Worm (Caenorhabditis elegans) whole organism, L1 larva: Measurements from ENCODE around the gene Y32B12C.1.

Experiments
- C34B4.2 ChIP-seq: sonication (generic microtip); optimal IDR thresholded peaks from 2 replicates; lab custom pipeline; 2017; ENCODE audit warnings: mild to moderate bottlenecking, missing genetic modification characterization, missing compliant biosample characterization
- F16B12.6 ChIP-seq: fragments of 150-350 bp; optimal IDR thresholded peaks from 2 replicates; lab custom pipeline; 2014; ENCODE audit warnings: missing biosample characterization, missing genetic modification characterization
- aha-1 ChIP-seq: fragments of 150-350 bp; optimal IDR thresholded peaks from 2 replicates; lab custom pipeline; 2014; ENCODE audit warnings: missing biosample characterization, missing genetic modification characterization
- ama-1 ChIP-seq: fragments of 150-350 bp; optimal IDR thresholded peaks from 2 replicates; lab custom pipeline; 2014
- blmp-1 ChIP-seq: fragments of 150-350 bp; optimal IDR thresholded peaks from 2 replicates; lab custom pipeline; 2014; ENCODE audit warnings: missing biosample characterization, missing genetic modification characterization
- ceh-63 ChIP-seq: fragments of 200-800 bp; sonication (Bioruptor generic); optimal IDR thresholded peaks from 2 replicates; lab custom pipeline; 2018; ENCODE audit warnings: mild to moderate bottlenecking, missing genetic modification characterization, missing compliant biosample characterization
- ceh-88 ChIP-seq: fragments of 200-800 bp; sonication (Bioruptor generic); IDR thresholded peaks from 2 replicates; pipeline ENCODE4 v1.3.6; 2022; ENCODE audit warnings: missing genetic modification characterization, missing compliant biosample characterization
- dpl-1 ChIP-seq, 3 experiments: fragments of 150-350 bp in 2 of 3; sonication (generic microtip) in 1 of 3; optimal IDR thresholded peaks; 2 replicates each; lab custom pipeline; 2014 to 2017; ENCODE audit warnings: missing biosample characterization in 3 of 3, missing genetic modification characterization in 3 of 3, missing genetic modification reagents in 3 of 3
- dsc-1 ChIP-seq: sonication (generic microtip); optimal IDR thresholded peaks from 2 replicates; lab custom pipeline; 2016; ENCODE audit warnings: mild to moderate bottlenecking, missing genetic modification characterization, missing compliant biosample characterization
- efl-1 ChIP-seq, 4 experiments: fragments of 150-350 bp; optimal IDR thresholded peaks in 3 of 4; peaks in 1 of 4; 1 replicate in 1 of 4; 2 replicates in 3 of 4; lab custom pipeline; 2014; ENCODE audit warnings: missing biosample characterization in 2 of 4, missing genetic modification characterization in 2 of 4, missing genetic modification reagents in 2 of 4
- efl-3 ChIP-seq: fragments of 200-800 bp; sonication (Bioruptor generic); optimal IDR thresholded peaks from 2 replicates; lab custom pipeline; 2018; ENCODE audit warnings: mild to moderate bottlenecking, missing genetic modification characterization, missing compliant biosample characterization
- elt-2 ChIP-seq: sonication (generic microtip); optimal IDR thresholded peaks from 2 replicates; lab custom pipeline; 2016; ENCODE audit warnings: missing genetic modification characterization, mild to moderate bottlenecking, inconsistent platforms, missing compliant biosample characterization, missing genetic modification reagents
- hlh-4 ChIP-seq: sonication (generic microtip); optimal IDR thresholded peaks from 2 replicates; lab custom pipeline; 2016; ENCODE audit warnings: mild to moderate bottlenecking, missing genetic modification characterization, missing compliant biosample characterization
- isw-1 ChIP-seq: fragments of 200-800 bp; sonication (Bioruptor generic); IDR thresholded peaks from 2 replicates; pipeline ENCODE4 v1.3.6; 2022; ENCODE audit warnings: missing genetic modification characterization, missing compliant biosample characterization
- jun-1 ChIP-seq: fragments of 150-350 bp; optimal IDR thresholded peaks from 2 replicates; lab custom pipeline; 2014; ENCODE audit warnings: missing biosample characterization, missing genetic modification reagents, missing genetic modification characterization
- lin-14 ChIP-seq: fragments of 200-800 bp; sonication (Bioruptor generic); optimal IDR thresholded peaks from 2 replicates; lab custom pipeline; 2018; ENCODE audit warnings: mild to moderate bottlenecking, missing genetic modification characterization, moderate library complexity, missing compliant biosample characterization
- lin-15B ChIP-seq: fragments of 150-350 bp; sonication (generic microtip); optimal IDR thresholded peaks from 3 replicates; lab custom pipeline; 2014; ENCODE audit warnings: missing biosample characterization, missing genetic modification characterization
- mep-1 ChIP-seq: fragments of 150-350 bp; optimal IDR thresholded peaks from 2 replicates; lab custom pipeline; 2014; ENCODE audit warnings: missing biosample characterization, missing genetic modification characterization
- nhr-12 ChIP-seq: sonication (generic microtip); optimal IDR thresholded peaks from 2 replicates; lab custom pipeline; 2017; ENCODE audit warnings: missing biosample characterization, missing genetic modification characterization
- nhr-19 ChIP-seq: fragments of 200-800 bp; sonication (Bioruptor generic); conservative IDR thresholded peaks from 2 replicates; pipeline ENCODE4 v1.3.6; 2022; ENCODE audit warnings: missing genetic modification characterization, missing compliant biosample characterization
- nhr-28 ChIP-seq: fragments of 150-350 bp; optimal IDR thresholded peaks from 2 replicates; lab custom pipeline; 2014; ENCODE audit warnings: missing biosample characterization, missing genetic modification characterization
- nhr-47 ChIP-seq: sonication (generic microtip); optimal IDR thresholded peaks from 2 replicates; lab custom pipeline; 2016; ENCODE audit warnings: mild to moderate bottlenecking, missing genetic modification characterization, moderate library complexity, missing compliant biosample characterization
- nhr-90 ChIP-seq: sonication (generic microtip); optimal IDR thresholded peaks from 2 replicates; lab custom pipeline; 2016; ENCODE audit warnings: mild to moderate bottlenecking, missing genetic modification characterization, missing compliant biosample characterization; ENCODE audit not compliant: poor library complexity
- pax-3 ChIP-seq: fragments of 200-800 bp; sonication (Bioruptor generic); optimal IDR thresholded peaks from 2 replicates; lab custom pipeline; 2018; ENCODE audit warnings: mild to moderate bottlenecking, missing genetic modification characterization, moderate library complexity, missing compliant biosample characterization
- pqm-1 ChIP-seq: sonication (generic microtip); optimal IDR thresholded peaks from 3 replicates; lab custom pipeline; 2017; ENCODE audit warnings: missing biosample characterization, missing genetic modification characterization
- rnt-1 ChIP-seq: sonication (generic microtip); optimal IDR thresholded peaks from 2 replicates; lab custom pipeline; 2016; ENCODE audit warnings: mild to moderate bottlenecking, missing genetic modification characterization, moderate library complexity, missing compliant biosample characterization
- sptf-1 ChIP-seq: fragments of 150-350 bp; optimal IDR thresholded peaks from 2 replicates; lab custom pipeline; 2014; ENCODE audit warnings: missing biosample characterization, missing genetic modification characterization
- sup-37 ChIP-seq: fragments of 200-800 bp; sonication (Bioruptor generic); optimal IDR thresholded peaks from 2 replicates; lab custom pipeline; 2018; ENCODE audit warnings: mild to moderate bottlenecking, missing genetic modification characterization, missing compliant biosample characterization
- tlp-1 ChIP-seq: fragments of 150-350 bp; optimal IDR thresholded peaks from 2 replicates; lab custom pipeline; 2014; ENCODE audit warnings: missing biosample characterization, missing genetic modification characterization
- xbp-1 ChIP-seq: sonication (generic microtip); optimal IDR thresholded peaks from 2 replicates; lab custom pipeline; 2016; ENCODE audit warnings: missing genetic modification characterization, missing compliant biosample characterization
- zip-4 ChIP-seq: fragments of 200-800 bp; sonication (Bioruptor generic); optimal IDR thresholded peaks from 2 replicates; lab custom pipeline; 2018; ENCODE audit warnings: mild to moderate bottlenecking, missing genetic modification characterization, moderate library complexity, missing compliant biosample characterization

Y32B12C.1 gene

ce11 chrV:16622754-16623261 lies 16.4 kb downstream of the Y32B12C.1 start, which contains the start of gene Y70C5A.2:
Y70C5A.2 (minus strand) TSS chrV:16623211.
- no peak for TF ChIP-seq nhr-12 (tag; lab: Kevin White, UChicago)
- TF ChIP-seq xbp-1 (tag; lab: Kevin White, UChicago): no peak
- TF ChIP-seq isw-1 (GFP tag; lab: Robert Waterston, UW): no peak
- TF ChIP-seq sptf-1 (tag; lab: Kevin White, UChicago): no peak
- no peak for TF ChIP-seq ceh-63
- no peak for TF ChIP-seq efl-3 (GFP tag; lab: Kevin White, UChicago)
- TF ChIP-seq zip-4 (GFP tag; lab: Kevin White, UChicago): no peak

- TF ChIP-seq tlp-1 (tag; lab: Kevin White, UChicago) (peak; percentile 3), elt-2 (peak; percentile 77), aha-1 (tag; lab: Kevin White, UChicago) (no peak)
These were observed 21.5 kb downstream of the Y32B12C.1 start, which contains the start of gene oac-53 for ce11 chrV:16627962-16628361. oac-53 (minus strand) TSS chrV:16627970.

DNA sequence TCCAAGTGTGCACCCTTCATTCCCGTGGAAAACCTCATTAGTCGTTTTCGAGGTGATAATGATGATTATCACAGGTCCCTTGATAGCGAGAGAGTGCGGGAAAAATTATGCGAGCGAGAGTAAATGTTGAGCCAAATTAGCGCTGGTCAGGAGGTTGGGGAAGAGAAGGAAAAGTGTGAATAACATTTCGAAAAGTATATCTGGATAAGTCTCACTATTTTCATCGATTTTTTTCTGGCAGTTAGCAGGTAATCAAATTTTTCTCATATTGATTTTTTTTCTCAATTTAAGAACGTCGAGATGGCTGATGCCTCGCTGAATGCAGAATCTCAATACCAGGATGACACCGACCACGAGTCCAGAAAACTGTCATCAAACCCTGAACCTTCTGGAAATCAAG lies 22.6 kb downstream of the Y32B12C.1 start, which contains the start of gene W06G6.2:
Gene W06G6.2 (plus strand): TSS at position 301 of the 400 bp plus-strand sequence.
- TF ChIP-seq ceh-88 (GFP tag; lab: Robert Waterston, UW) (no peak), jun-1 (tag; lab: Kevin White, UChicago) (no peak), pqm-1 (tag; lab: Kevin White, UChicago) (no peak), rnt-1 (no peak), nhr-90 (tag; lab: Kevin White, UChicago) (no peak), isw-1 (GFP tag; lab: Robert Waterston, UW) (no peak), nhr-28 (tag; lab: Kevin White, UChicago) (no peak), nhr-47 (tag; lab: Kevin White, UChicago) (no peak), lin-14 (GFP tag; lab: Kevin White, UChicago) (no peak), efl-1 (optimal IDR thresholded peaks at IDR 0.05; lab: Kevin White, UChicago) (no peak), efl-1 (GFP tag; optimal IDR thresholded peaks at IDR 0.05 in 1 of 2; lab: Kevin White, UChicago) (no peak), blmp-1 (tag; lab: Kevin White, UChicago) (no peak), lin-15B (tag; lab: Kevin White, UChicago) (no peak), hlh-4 (tag; lab: Kevin White, UChicago) (no peak), dpl-1 (GFP tag; optimal IDR thresholded peaks at IDR 0.05; lab: Kevin White, UChicago) (no peak), ama-1 (lab: Kevin White, UChicago) (no peak)

- TF ChIP-seq C34B4.2 (tag; lab: Kevin White, UChicago) (no peak), jun-1 (tag; lab: Kevin White, UChicago) (no peak), lin-14 (GFP tag; lab: Kevin White, UChicago) (no peak), pax-3 (tag; lab: Kevin White, UChicago) (no peak), isw-1 (GFP tag; lab: Robert Waterston, UW) (no peak), F16B12.6 (tag; lab: Kevin White, UChicago) (no peak), sup-37 (GFP tag; lab: Kevin White, UChicago) (no peak)
These were observed 23.2 kb downstream of the Y32B12C.1 start, which contains the start of gene srd-21 for ce11 chrV:16629600-16629999. srd-21 (plus strand) TSS chrV:16629900.

- TF ChIP-seq elt-2: peak; percentile 54
- TF ChIP-seq nhr-19: no peak
These were observed 29.5 kb downstream of the Y32B12C.1 start, which contains the start of gene mltn-11 for ce11 chrV:16635911-16636310. mltn-11 (plus strand) TSS chrV:16636186.

- TF ChIP-seq mep-1 (tag; lab: Kevin White, UChicago) (no peak), nhr-47 (tag; lab: Kevin White, UChicago) (no peak), dsc-1 (no peak)
These were observed 31.8 kb downstream of the Y32B12C.1 start, which contains the start of gene srw-76 for ce11 chrV:16638204-16638603. srw-76 (minus strand) TSS chrV:16638304.
